Fruit fly (Drosophila melanogaster) whole organism, embryonic: Measurements from ENCODE around the gene Phae1.
A peak's percentile ranks its signal among the peaks of the same experiment; 100 is the strongest.

Experiments
- ATbp ChIP-seq: fragments of 200-800 bp; sonication (Bioruptor generic); optimal IDR thresholded peaks from 2 replicates; lab custom pipeline; 2017; ENCODE audit warnings: missing biosample characterization, mild to moderate bottlenecking, missing genetic modification characterization, missing genetic modification reagents
- Awh ChIP-seq: fragments of 200-800 bp; sonication (Bioruptor generic); IDR thresholded peaks from 2 replicates; pipeline ENCODE4, ENCODE4 v1.3.6; 2022; ENCODE audit warnings: missing biosample characterization, missing genetic modification characterization
- B-H2 ChIP-seq: fragments of 200-800 bp; sonication (Bioruptor generic); optimal IDR thresholded peaks from 2 replicates; lab custom pipeline; 2018; ENCODE audit warnings: missing biosample characterization, mild to moderate bottlenecking, missing genetic modification characterization
- CG1024 ChIP-seq: fragments of 200-800 bp; sonication (Bioruptor generic); IDR thresholded peaks from 2 replicates; pipeline ENCODE4 v1.3.6; 2022; ENCODE audit warnings: missing biosample characterization, missing genetic modification characterization
- CG10462 ChIP-seq: fragments of 200-800 bp; sonication (Bioruptor generic); optimal IDR thresholded peaks from 2 replicates; lab custom pipeline; 2016; ENCODE audit warnings: missing biosample characterization, missing genetic modification characterization
- CG11696 ChIP-seq: fragments of 200-800 bp; sonication (Bioruptor generic); IDR thresholded peaks from 2 replicates; pipeline ENCODE4 v1.3.6; 2022; ENCODE audit warnings: missing biosample characterization, missing genetic modification characterization
- CG13296 ChIP-seq: fragments of 200-800 bp; sonication (Bioruptor generic); optimal IDR thresholded peaks from 3 replicates; lab custom pipeline; 2018; ENCODE audit warnings: missing biosample characterization, mild to moderate bottlenecking, missing genetic modification characterization
- CG15269 ChIP-seq: fragments of 200-800 bp; sonication (Bioruptor generic); optimal IDR thresholded peaks from 2 replicates; lab custom pipeline; 2018; ENCODE audit warnings: missing biosample characterization, mild to moderate bottlenecking, missing genetic modification characterization, moderate library complexity
- CG16779 ChIP-seq: fragments of 200-800 bp; sonication (Bioruptor generic); IDR thresholded peaks from 2 replicates; pipeline ENCODE4 v1.3.6; 2022; ENCODE audit warnings: missing biosample characterization, missing genetic modification characterization
- CG17186 ChIP-seq: fragments of 200-800 bp; sonication (Bioruptor generic); optimal IDR thresholded peaks from 3 replicates; lab custom pipeline; 2017; ENCODE audit warnings: missing biosample characterization, missing genetic modification reagents, missing genetic modification characterization
- CG17359 ChIP-seq: fragments of 200-800 bp; sonication (Bioruptor generic); optimal IDR thresholded peaks from 3 replicates; lab custom pipeline; 2018; ENCODE audit warnings: missing biosample characterization, mild to moderate bottlenecking, missing genetic modification characterization, moderate library complexity
- CG17385 ChIP-seq: fragments of 200-800 bp; sonication (Bioruptor generic); optimal IDR thresholded peaks from 3 replicates; lab custom pipeline; 2018; ENCODE audit warnings: missing biosample characterization, mild to moderate bottlenecking, missing genetic modification characterization
- CG2875 ChIP-seq: fragments of 200-800 bp; sonication (Bioruptor generic); optimal IDR thresholded peaks from 2 replicates; lab custom pipeline; 2017; ENCODE audit warnings: missing biosample characterization, mild to moderate bottlenecking, missing genetic modification characterization, missing genetic modification reagents
- CG33557 ChIP-seq: fragments of 200-800 bp; sonication (Bioruptor generic); optimal IDR thresholded peaks from 2 replicates; lab custom pipeline; 2019; ENCODE audit warnings: missing biosample characterization, mild to moderate bottlenecking, missing genetic modification characterization, moderate library complexity
- CG34422 ChIP-seq: fragments of 200-800 bp; sonication (Bioruptor generic); IDR thresholded peaks from 3 replicates; pipeline ENCODE4 v1.3.6; 2022; ENCODE audit warnings: missing biosample characterization, missing genetic modification characterization
- CG4282 ChIP-seq: fragments of 200-800 bp; sonication (Bioruptor generic); optimal IDR thresholded peaks from 2 replicates; lab custom pipeline; 2016; ENCODE audit warnings: missing biosample characterization, missing genetic modification characterization
- CG4617 ChIP-seq: fragments of 200-800 bp; sonication (Bioruptor generic); optimal IDR thresholded peaks from 3 replicates; lab custom pipeline; 2016; ENCODE audit warnings: missing biosample characterization, missing genetic modification characterization, borderline replicate concordance
- CG5180 ChIP-seq: fragments of 200-800 bp; sonication (Bioruptor generic); optimal IDR thresholded peaks from 3 replicates; lab custom pipeline; 2017; ENCODE audit warnings: missing biosample characterization, missing genetic modification characterization, mild to moderate bottlenecking, moderate library complexity, missing genetic modification reagents
- CG6175 ChIP-seq: fragments of 200-800 bp; sonication (Bioruptor generic); IDR thresholded peaks from 3 replicates; pipeline ENCODE4 v1.3.6; 2022; ENCODE audit warnings: missing biosample characterization, missing genetic modification characterization
- CG7357 ChIP-seq: fragments of 200-800 bp; sonication (Bioruptor generic); IDR thresholded peaks from 3 replicates; pipeline ENCODE4 v1.3.6; 2022; ENCODE audit warnings: missing biosample characterization, missing genetic modification characterization
- CG8290 ChIP-seq, 3 experiments: fragments of 200-800 bp; sonication (Bioruptor generic); optimal IDR thresholded peaks; 2 replicates each; lab custom pipeline; 2016 to 2019; ENCODE audit warnings: missing biosample characterization in 3 of 3, missing genetic modification characterization in 3 of 3, mild to moderate bottlenecking in 2 of 3, moderate library complexity in 1 of 3
- CG9727 ChIP-seq: fragments of 200-800 bp; sonication (Bioruptor generic); optimal IDR thresholded peaks from 3 replicates; lab custom pipeline; 2017; ENCODE audit warnings: missing biosample characterization, mild to moderate bottlenecking, missing genetic modification characterization
- CG9797 ChIP-seq: fragments of 200-800 bp; sonication (Bioruptor generic); optimal IDR thresholded peaks from 3 replicates; lab custom pipeline; 2018; ENCODE audit warnings: missing biosample characterization, mild to moderate bottlenecking, missing genetic modification characterization
- CoRest ChIP-seq: fragments of 200-800 bp; sonication (Bioruptor generic); optimal IDR thresholded peaks from 3 replicates; lab custom pipeline; 2018; ENCODE audit warnings: missing biosample characterization, mild to moderate bottlenecking, missing genetic modification characterization, moderate library complexity
- Doc2 ChIP-seq: fragments of 200-800 bp; sonication (Bioruptor generic); IDR thresholded peaks from 2 replicates; pipeline ENCODE4 v1.3.6; 2022; ENCODE audit warnings: missing biosample characterization, missing genetic modification characterization
- Fer3 ChIP-seq: fragments of 200-800 bp; sonication (Bioruptor generic); optimal IDR thresholded peaks from 2 replicates; lab custom pipeline; 2018; ENCODE audit warnings: missing biosample characterization, mild to moderate bottlenecking, missing genetic modification characterization, moderate library complexity
- Gsc ChIP-seq: fragments of 200-800 bp; sonication (Bioruptor generic); IDR thresholded peaks from 2 replicates; pipeline ENCODE4 v1.3.6; 2022; ENCODE audit warnings: missing biosample characterization, missing genetic modification characterization
- HLHmδ ChIP-seq: fragments of 200-800 bp; sonication (Bioruptor generic); optimal IDR thresholded peaks from 2 replicates; lab custom pipeline; 2018; ENCODE audit warnings: missing biosample characterization, mild to moderate bottlenecking, missing genetic modification characterization, moderate library complexity
- Hr78 ChIP-seq, 2 experiments: fragments of 200-800 bp in 1 of 2; fragments of >200 bp in 1 of 2; sonication (Bioruptor generic) in 1 of 2; optimal IDR thresholded peaks; 2 replicates each; lab custom pipeline; 2017 to 2019; ENCODE audit warnings: missing biosample characterization in 2 of 2, missing genetic modification characterization in 2 of 2, mild to moderate bottlenecking in 1 of 2, moderate library complexity in 1 of 2
- MTF-1 ChIP-seq: fragments of 200-800 bp; sonication (Bioruptor generic); optimal IDR thresholded peaks from 2 replicates; lab custom pipeline; 2018; ENCODE audit warnings: missing biosample characterization, mild to moderate bottlenecking, missing genetic modification characterization, borderline replicate concordance
- Oaz ChIP-seq: fragments of 200-800 bp; sonication (Bioruptor generic); IDR thresholded peaks from 2 replicates; pipeline ENCODE4 v1.3.6; 2022; ENCODE audit warnings: missing biosample characterization, missing genetic modification characterization
- Poxn ChIP-seq: fragments of 200-800 bp; sonication (Bioruptor generic); IDR thresholded peaks from 2 replicates; pipeline ENCODE4 v1.3.6; 2022; ENCODE audit warnings: missing biosample characterization, missing genetic modification characterization
- Side ChIP-seq: fragments of 200-800 bp; sonication (Bioruptor generic); optimal IDR thresholded peaks from 2 replicates; lab custom pipeline; 2016; ENCODE audit warnings: missing biosample characterization, missing genetic modification characterization
- Vsx1 ChIP-seq: fragments of 200-800 bp; sonication (Bioruptor generic); optimal IDR thresholded peaks from 2 replicates; lab custom pipeline; 2017; ENCODE audit warnings: missing biosample characterization, mild to moderate bottlenecking, missing genetic modification characterization, missing genetic modification reagents
- Xbp1 ChIP-seq: fragments of 200-800 bp; sonication (Bioruptor generic); optimal IDR thresholded peaks from 3 replicates; lab custom pipeline; 2016; ENCODE audit warnings: missing biosample characterization, mild to moderate bottlenecking, missing genetic modification characterization
- chm ChIP-seq: fragments of 200-800 bp; sonication (Bioruptor generic); IDR thresholded peaks from 2 replicates; pipeline ENCODE4 v1.3.6; 2022; ENCODE audit warnings: missing biosample characterization, missing genetic modification characterization
- ci ChIP-seq: fragments of 200-800 bp; sonication (Bioruptor generic); IDR thresholded peaks from 3 replicates; pipeline ENCODE4 v1.3.6; 2022; ENCODE audit warnings: missing biosample characterization, missing genetic modification characterization
- fd96Cb ChIP-seq: fragments of 200-800 bp; sonication (Bioruptor generic); optimal IDR thresholded peaks from 2 replicates; lab custom pipeline; 2018; ENCODE audit warnings: missing biosample characterization, mild to moderate bottlenecking, missing genetic modification characterization, moderate library complexity
- gce ChIP-seq: fragments of 200-800 bp; sonication (Bioruptor generic); IDR thresholded peaks from 3 replicates; pipeline ENCODE4 v1.3.6; 2022; ENCODE audit warnings: missing biosample characterization, missing genetic modification characterization
- lab ChIP-seq: fragments of 200-800 bp; sonication (Bioruptor generic); optimal IDR thresholded peaks from 3 replicates; lab custom pipeline; 2017; ENCODE audit warnings: missing biosample characterization, missing genetic modification characterization, mild to moderate bottlenecking, moderate library complexity, missing genetic modification reagents
- lov ChIP-seq, 2 experiments: fragments of 200-800 bp in 1 of 2; fragments of >200 bp in 1 of 2; sonication (Bioruptor generic) in 1 of 2; IDR thresholded peaks in 1 of 2; optimal IDR thresholded peaks in 1 of 2; 2 replicates in 1 of 2; 3 replicates in 1 of 2; pipeline versions ENCODE4 v1.3.6 to Lab custom; 2017 to 2022; ENCODE audit warnings: missing biosample characterization in 1 of 2, missing genetic modification characterization in 1 of 2
- luna ChIP-seq: fragments of 200-800 bp; sonication (Bioruptor generic); optimal IDR thresholded peaks from 2 replicates; lab custom pipeline; 2016; ENCODE audit warnings: missing biosample characterization, missing genetic modification characterization
- mirr ChIP-seq: fragments of 200-800 bp; sonication (Bioruptor generic); optimal IDR thresholded peaks from 3 replicates; lab custom pipeline; 2018; ENCODE audit warnings: missing biosample characterization, mild to moderate bottlenecking, missing genetic modification characterization
- nau ChIP-seq: fragments of 200-800 bp; sonication (Bioruptor generic); optimal IDR thresholded peaks from 3 replicates; lab custom pipeline; 2017; ENCODE audit warnings: missing biosample characterization, mild to moderate bottlenecking, missing genetic modification characterization, missing genetic modification reagents
- odd ChIP-seq: fragments of 200-800 bp; sonication (Bioruptor generic); optimal IDR thresholded peaks from 2 replicates; lab custom pipeline; 2017; ENCODE audit warnings: missing biosample characterization, mild to moderate bottlenecking, missing genetic modification characterization
- salm ChIP-seq: fragments of 200-800 bp; sonication (Bioruptor generic); optimal IDR thresholded peaks from 2 replicates; lab custom pipeline; 2018; ENCODE audit warnings: missing biosample characterization, mild to moderate bottlenecking, missing genetic modification characterization
- sens ChIP-seq: fragments of 200-800 bp; sonication (Bioruptor generic); peaks from one replicate; lab custom pipeline; 2016; ENCODE audit warnings: missing biosample characterization, missing genetic modification characterization
- sob ChIP-seq: fragments of 200-800 bp; sonication (Bioruptor generic); IDR thresholded peaks from 2 replicates; pipeline ENCODE4 v1.3.6; 2022; ENCODE audit warnings: missing biosample characterization, missing genetic modification characterization
- tgo ChIP-seq: fragments of 200-800 bp; sonication (Bioruptor generic); IDR thresholded peaks from 3 replicates; pipeline ENCODE4 v1.3.6; 2022; ENCODE audit warnings: missing biosample characterization, missing genetic modification characterization
- yki ChIP-seq: fragments of >200 bp; optimal IDR thresholded peaks from 3 replicates; lab custom pipeline; 2018

Gene Phae1

DNA sequence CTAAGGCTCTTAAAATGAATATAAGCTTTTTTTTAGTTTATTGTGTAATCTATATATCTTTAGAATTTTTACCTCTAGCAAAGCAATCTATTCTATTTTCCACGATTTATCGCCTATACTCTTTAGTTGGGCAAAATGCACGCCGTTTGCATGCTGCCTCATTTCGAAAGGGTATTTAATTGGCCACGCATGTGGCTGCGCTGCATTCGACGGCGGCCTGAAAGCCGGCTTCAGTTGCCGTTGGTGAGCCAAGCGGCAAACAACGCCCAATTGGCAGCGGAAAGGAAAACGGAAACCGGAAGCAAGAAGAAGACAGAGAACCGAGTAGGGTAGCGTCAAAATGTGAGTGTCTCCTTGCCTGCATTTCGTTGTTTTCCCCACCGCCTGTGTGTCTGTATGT is 33.4 kb upstream of the Phae1 start, which contains the start of gene CG14947 (continued):
- TF ChIP-seq tgo (GFP tag; lab: Robert Waterston, UW) (0 out of 3 replicates have a peak, but pooled peaks have one; percentile 14), sens (peak; percentile 75), CG17186 (no peak), B-H2 (GFP tag; lab: Kevin White, UChicago) (no peak), ci (GFP tag; lab: Robert Waterston, UW) (peak; percentile 72), ATbp (GFP tag; lab: Kevin White, UChicago) (peak; percentile 12), CG1024 (no peak), CG2875 (GFP tag; lab: Kevin White, UChicago) (no peak), HLHmδ (GFP tag; lab: Kevin White, UChicago) (peak; percentile 59), CG9797 (GFP tag; lab: Kevin White, UChicago) (no peak), CG15269 (tag; lab: Kevin White, UChicago) (no peak), odd (GFP tag; lab: Kevin White, UChicago) (no peak), Hr78 (GFP tag; optimal IDR thresholded peaks at IDR 0.05; lab: Kevin White, UChicago) (no peak), mirr (GFP tag; lab: Kevin White, UChicago) (no peak), yki (lab: Kevin White, UChicago) (no peak), MTF-1 (GFP tag; lab: Kevin White, UChicago) (peak; percentile 17), CG11696 (GFP tag; lab: Robert Waterston, UW) (no peak), CG13296 (GFP tag; lab: Kevin White, UChicago) (no peak), CG5180 (GFP tag; lab: Kevin White, UChicago) (no peak), CG17385 (peak; percentile 59), CG17359 (tag; lab: Kevin White, UChicago) (no peak), CG34422 (GFP tag; lab: Robert Waterston, UW) (no peak), CG4282 (no peak), CG8290 (GFP tag; optimal IDR thresholded peaks at IDR 0.05; lab: Kevin White, UChicago) (no peak), CG8290 (tag; optimal IDR thresholded peaks at IDR 0.05; lab: Kevin White, UChicago) (peak in 1 of 2 experiments; percentile 41), Awh (GFP tag; lab: Robert Waterston, UW) (0 out of 2 replicates have a peak, but pooled peaks have one; percentile 28), fd96Cb (tag; lab: Kevin White, UChicago) (no peak), Doc2 (GFP tag; lab: Robert Waterston, UW) (no peak), lab (peak; percentile 11), CG16779 (GFP tag; lab: Robert Waterston, UW) (no peak), chm (GFP tag; lab: Robert Waterston, UW) (0 out of 2 replicates have a peak, but pooled peaks have one; percentile 40), Oaz (GFP tag; lab: Robert Waterston, UW) (no peak), CG4617 (GFP tag; lab: Kevin White, UChicago) (no peak), gce (GFP tag; lab: Robert Waterston, UW) (0 out of 3 replicates have a peak, but pooled peaks have one; percentile 18), Poxn (GFP tag; lab: Robert Waterston, UW) (no peak), sob (GFP tag; lab: Robert Waterston, UW) (no peak), Side (GFP tag; lab: Kevin White, UChicago) (no peak), CG9727 (GFP tag; lab: Kevin White, UChicago) (peak; percentile 29), CG6175 (GFP tag; lab: Robert Waterston, UW) (0 out of 3 replicates have a peak, but pooled peaks have one; percentile 32), CoRest (tag; lab: Kevin White, UChicago) (no peak), Xbp1 (GFP tag; lab: Kevin White, UChicago) (peak; percentile 13), CG33557 (GFP tag; lab: Kevin White, UChicago) (peak; percentile 10), Fer3 (tag; lab: Kevin White, UChicago) (no peak), Gsc (GFP tag; lab: Robert Waterston, UW) (no peak), lov (optimal IDR thresholded peaks at IDR 0.05; lab: Kevin White, UChicago) (no peak), lov (GFP tag; IDR thresholded peaks at IDR 0.05; lab: Robert Waterston, UW) (0 out of 3 replicates have a peak, but pooled peaks have one; percentile 63), salm (tag; lab: Kevin White, UChicago) (no peak), CG10462 (no peak), CG7357 (GFP tag; lab: Robert Waterston, UW) (no peak), luna (GFP tag; lab: Kevin White, UChicago) (no peak), Vsx1 (GFP tag; lab: Kevin White, UChicago) (peak; percentile 43), nau (GFP tag; lab: Kevin White, UChicago) (no peak)
